Worm (Caenorhabditis elegans) whole organism, L2 larva: ENCODE data around the gene R13H4.7.

Source experiments
- egl-27 ChIP-seq: sonication (generic microtip); optimal IDR thresholded peaks from 3 replicates; lab custom pipeline; 2017; ENCODE audit warnings: missing biosample characterization, missing genetic modification reagents, missing genetic modification characterization
- lsy-2 ChIP-seq, 2 experiments: fragments of 150-350 bp in 1 of 2; sonication (generic microtip) in 1 of 2; optimal IDR thresholded peaks; 2 replicates each; lab custom pipeline; 2014 to 2017; ENCODE audit warnings: missing biosample characterization in 2 of 2, missing genetic modification characterization in 2 of 2
- nhr-10 ChIP-seq: sonication (generic microtip); optimal IDR thresholded peaks from 2 replicates; lab custom pipeline; 2017; ENCODE audit warnings: missing biosample characterization, missing genetic modification characterization
- nhr-11 ChIP-seq: fragments of 150-350 bp; optimal IDR thresholded peaks from 2 replicates; lab custom pipeline; 2014; ENCODE audit warnings: missing biosample characterization, missing genetic modification characterization
- nhr-25 ChIP-seq: fragments of 150-350 bp; sonication (generic microtip); optimal IDR thresholded peaks from 3 replicates; lab custom pipeline; 2014; ENCODE audit warnings: missing biosample characterization, missing genetic modification characterization
- peb-1 ChIP-seq: fragments of 150-350 bp; optimal IDR thresholded peaks from 2 replicates; lab custom pipeline; 2014; ENCODE audit warnings: missing biosample characterization, missing genetic modification characterization
- unc-55 ChIP-seq: fragments of 150-350 bp; sonication (generic microtip); optimal IDR thresholded peaks from 3 replicates; lab custom pipeline; 2014; ENCODE audit warnings: missing biosample characterization, missing genetic modification reagents, missing genetic modification characterization
- unc-62 ChIP-seq: fragments of 150-350 bp; optimal IDR thresholded peaks from 2 replicates; lab custom pipeline; 2014; ENCODE audit warnings: missing biosample characterization, missing genetic modification reagents, missing genetic modification characterization
- zag-1 ChIP-seq: fragments of 150-350 bp; optimal IDR thresholded peaks from 2 replicates; lab custom pipeline; 2014; ENCODE audit warnings: missing biosample characterization, missing genetic modification characterization

DNA sequence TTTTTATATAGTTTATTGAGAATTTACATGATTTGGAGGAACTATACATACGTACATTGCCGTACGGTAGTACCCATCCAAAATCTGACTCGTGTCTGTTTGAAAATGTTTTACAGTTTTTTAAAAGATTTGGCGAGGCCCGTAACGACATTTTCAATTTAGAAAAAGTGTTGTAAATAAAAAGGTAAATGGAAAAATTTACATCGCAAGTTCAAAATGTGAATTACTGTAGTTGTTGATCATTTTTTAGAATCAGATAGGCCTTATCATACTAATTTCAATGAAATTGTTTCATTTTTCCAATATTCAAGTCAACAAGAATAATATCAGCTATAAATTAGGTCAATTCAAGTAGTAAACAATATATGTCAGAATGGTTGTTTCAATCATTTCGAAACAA is 5.2 kb downstream of the R13H4.7 start, which contains the start of gene R13H4.6:
- TF ChIP-seq nhr-10 (tag; lab: Kevin White, UChicago) (no peak), peb-1 (tag; lab: Kevin White, UChicago) (no peak), lsy-2 (tag; optimal IDR thresholded peaks at IDR 0.05; lab: Kevin White, UChicago) (no peak), nhr-11 (no peak), nhr-25 (tag; lab: Kevin White, UChicago) (no peak), unc-55 (no peak), unc-62 (GFP tag; lab: Kevin White, UChicago) (no peak), egl-27 (no peak), zag-1 (tag; lab: Kevin White, UChicago) (no peak)
